Worm (Caenorhabditis elegans): ENCODE data around the gene F09C6.15.

ce11 chrV:16902726-16903125, 9.2 kb downstream of the F09C6.15 start, which contains the start of gene srd-68:
- TF ChIP-seq med-1 (GFP tag; optimal IDR thresholded peaks at IDR 0.05; ENCODE audit: insufficient read depth) (no peak), flt-1 (GFP tag; IDR thresholded peaks at IDR 0.05) (no peak), T22C8.4 (GFP tag; IDR thresholded peaks at IDR 0.05) (no peak), klf-2 (GFP tag; conservative IDR thresholded peaks at IDR 0.05) (no peak), tab-1 (GFP tag; IDR thresholded peaks at IDR 0.05) (no peak), ztf-29 (GFP tag; IDR thresholded peaks at IDR 0.05) (no peak)

Data from whole organism, midembryonic.